Worm (Caenorhabditis elegans) whole organism, midembryonic: ENCODE data around the gene ipla-6.

Experiments
- T22C8.4 ChIP-seq: fragments of 200-800 bp; sonication (Bioruptor generic); IDR thresholded peaks from 2 replicates; pipeline ENCODE4 v1.3.6; 2022; ENCODE audit warnings: missing genetic modification characterization, missing compliant biosample characterization
- cog-1 ChIP-seq: sonication (generic microtip); optimal IDR thresholded peaks from 2 replicates; lab custom pipeline; 2016; ENCODE audit warnings: missing genetic modification characterization, missing compliant biosample characterization
- flt-1 ChIP-seq: fragments of 200-800 bp; sonication (Bioruptor generic); IDR thresholded peaks from 2 replicates; pipeline ENCODE4 v1.3.6; 2022; ENCODE audit warnings: missing genetic modification characterization, missing compliant biosample characterization
- klf-2 ChIP-seq: fragments of 200-800 bp; sonication (Bioruptor generic); conservative IDR thresholded peaks from 2 replicates; pipeline ENCODE4 v1.3.6; 2022; ENCODE audit warnings: missing genetic modification reagents, missing genetic modification characterization, missing compliant biosample characterization
- med-1 ChIP-seq: sonication (generic microtip); optimal IDR thresholded peaks from 2 replicates; lab custom pipeline; 2017; ENCODE audit warnings: missing genetic modification characterization, mild to moderate bottlenecking, missing compliant biosample characterization, antibody characterized with exemption, missing genetic modification reagents; ENCODE audit not compliant: insufficient read depth
- ref-1 ChIP-seq: fragments of 200-800 bp; sonication (Bioruptor generic); conservative IDR thresholded peaks from 2 replicates; pipeline ENCODE4 v1.3.6; 2022; ENCODE audit warnings: missing genetic modification reagents, missing genetic modification characterization, missing compliant biosample characterization
- tab-1 ChIP-seq: fragments of 200-800 bp; sonication (Bioruptor generic); IDR thresholded peaks from 2 replicates; pipeline ENCODE4 v1.3.6; 2022; ENCODE audit warnings: missing genetic modification characterization, missing compliant biosample characterization
- ztf-23 ChIP-seq: fragments of 200-800 bp; sonication (Bioruptor generic); IDR thresholded peaks from 2 replicates; pipeline ENCODE4 v1.3.6; 2022; ENCODE audit warnings: missing genetic modification reagents, missing genetic modification characterization, missing compliant biosample characterization
- ztf-29 ChIP-seq: fragments of 200-800 bp; sonication (Bioruptor generic); IDR thresholded peaks from 2 replicates; pipeline ENCODE4 v1.3.6; 2022; ENCODE audit warnings: missing genetic modification reagents, missing genetic modification characterization, missing compliant biosample characterization

The ipla-6 gene

DNA sequence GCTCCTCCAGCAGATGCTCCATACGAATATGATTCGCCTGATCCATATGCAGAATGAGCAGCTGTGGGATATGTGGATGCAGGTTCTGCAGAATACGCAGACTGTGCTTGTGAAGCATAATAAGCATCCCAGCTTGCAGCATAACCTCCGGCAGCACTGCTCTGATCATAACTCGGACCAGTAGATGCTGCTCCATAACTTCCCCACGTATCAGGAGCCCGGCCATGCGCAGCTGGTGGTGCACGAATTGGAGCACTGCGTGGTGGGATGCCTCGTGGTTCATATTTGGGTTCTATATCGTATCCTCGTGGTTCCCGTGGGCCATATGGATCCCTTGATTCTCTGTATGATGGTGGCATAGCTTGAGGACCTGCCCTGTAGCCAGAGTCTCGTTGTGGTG lies 36.3 kb downstream of the ipla-6 start:
- TF ChIP-seq T22C8.4 (GFP tag; lab: Robert Waterston, UW) (no peak), tab-1 (GFP tag; lab: Robert Waterston, UW) (no peak), klf-2 (no peak), flt-1 (no peak), ztf-23 (GFP tag; lab: Robert Waterston, UW) (no peak), ref-1 (GFP tag; lab: Robert Waterston, UW) (no peak), cog-1 (tag; lab: Kevin White, UChicago) (no peak), ztf-29 (GFP tag; lab: Robert Waterston, UW) (no peak), med-1 (GFP tag; lab: Kevin White, UChicago) (no peak)

DNA sequence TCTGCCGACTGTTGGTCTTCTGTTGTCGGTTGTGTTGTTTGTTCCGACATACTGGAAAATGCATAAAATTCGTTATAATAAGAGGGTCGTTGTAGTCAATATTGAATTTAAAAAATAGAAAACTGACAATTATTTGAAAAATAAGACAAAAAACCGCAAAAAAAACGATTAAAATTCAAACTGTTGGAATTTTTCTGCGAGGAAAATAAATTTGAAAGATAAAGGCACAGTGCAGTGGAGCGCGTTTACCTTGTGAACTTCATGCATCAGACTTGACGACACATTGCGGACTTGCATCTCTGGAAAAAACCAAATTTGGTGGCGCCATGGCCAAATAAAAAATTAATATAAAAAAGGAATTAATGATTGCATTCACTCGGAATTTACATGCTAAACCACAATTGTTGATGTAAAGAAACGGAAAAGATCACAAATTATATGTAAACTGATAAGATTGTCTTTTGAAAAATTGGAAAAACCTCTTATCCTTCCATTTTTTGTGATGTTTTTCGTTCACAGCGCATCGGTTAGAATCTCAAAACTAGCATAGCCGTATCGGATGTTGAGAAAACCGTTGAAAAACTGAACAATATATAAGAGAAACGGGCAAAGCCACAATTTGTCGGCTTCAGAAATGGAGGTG lies 39.1 kb downstream of the ipla-6 start, which contains the start of the genes hrpf-2 and bli-6:
TSS of gene hrpf-2 (minus strand) at position 51 of the 643 bp plus-strand sequence.
TSS of gene bli-6 (plus strand) at position 593 of the 643 bp plus-strand sequence.
- no peak for TF ChIP-seq klf-2
- TF ChIP-seq ref-1 (GFP tag; lab: Robert Waterston, UW), result no peak
- no peak for TF ChIP-seq tab-1 (GFP tag; lab: Robert Waterston, UW)
- TF ChIP-seq ztf-29 (GFP tag; lab: Robert Waterston, UW), result no peak

DNA sequence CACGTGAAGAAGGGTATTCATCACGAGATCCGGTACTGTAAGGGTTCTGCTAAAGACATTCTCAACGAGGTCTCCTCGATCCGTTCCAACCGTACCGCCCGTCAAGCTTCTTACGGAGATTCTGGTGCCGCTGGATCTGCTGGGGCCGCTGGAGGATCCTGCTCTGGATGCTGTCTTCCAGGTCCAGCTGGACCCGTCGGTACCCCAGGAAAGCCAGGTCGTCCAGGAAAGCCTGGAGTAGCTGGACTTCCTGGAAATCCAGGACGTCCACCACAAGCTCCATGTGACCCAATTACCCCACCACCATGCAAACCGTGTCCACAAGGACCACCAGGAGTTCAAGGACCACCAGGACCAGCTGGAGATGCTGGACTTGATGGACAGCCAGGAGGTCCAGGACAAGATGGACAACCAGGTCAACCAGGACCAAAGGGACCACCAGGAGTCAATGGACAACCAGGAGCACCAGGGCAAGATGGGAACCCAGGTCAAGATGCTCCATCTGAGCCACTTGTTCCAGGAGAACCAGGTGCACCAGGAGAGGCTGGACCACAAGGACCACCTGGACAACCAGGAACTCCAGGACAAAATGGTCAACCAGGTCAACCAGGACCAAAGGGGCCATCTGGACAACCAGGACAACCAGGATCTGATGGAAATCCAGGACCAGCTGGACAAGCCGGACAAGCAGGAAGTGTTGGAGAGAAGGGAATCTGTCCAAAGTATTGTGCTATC lies 40.0 kb downstream of the ipla-6 start:
- TF ChIP-seq med-1 (GFP tag; lab: Kevin White, UChicago), result no peak
- TF ChIP-seq T22C8.4 (GFP tag; lab: Robert Waterston, UW), result no peak
- TF ChIP-seq klf-2, result no peak
- no peak for TF ChIP-seq ztf-23 (GFP tag; lab: Robert Waterston, UW)
- no peak for TF ChIP-seq tab-1 (GFP tag; lab: Robert Waterston, UW)
- TF ChIP-seq flt-1, result no peak
- TF ChIP-seq cog-1 (tag; lab: Kevin White, UChicago), result no peak

- TF ChIP-seq tab-1 (GFP tag; lab: Robert Waterston, UW) (no peak), ztf-29 (GFP tag; lab: Robert Waterston, UW) (no peak), flt-1 (no peak), cog-1 (tag; lab: Kevin White, UChicago) (no peak), med-1 (GFP tag; lab: Kevin White, UChicago) (no peak), klf-2 (no peak), ref-1 (GFP tag; lab: Robert Waterston, UW) (no peak), T22C8.4 (GFP tag; lab: Robert Waterston, UW) (no peak), ztf-23 (GFP tag; lab: Robert Waterston, UW) (no peak)
Measured at ce11 chrIV:6378398-6378797, 40.9 kb downstream of the ipla-6 start.

ce11 chrIV:6383970-6384369 lies 46.5 kb downstream of the ipla-6 start, which contains the start of gene shl-1:
shl-1 (minus strand) TSS chrIV:6384070.
- TF ChIP-seq tab-1 (GFP tag; lab: Robert Waterston, UW) (no peak), ztf-29 (GFP tag; lab: Robert Waterston, UW) (no peak), flt-1 (no peak), cog-1 (tag; lab: Kevin White, UChicago) (no peak), klf-2 (no peak), med-1 (GFP tag; lab: Kevin White, UChicago) (no peak), ztf-23 (GFP tag; lab: Robert Waterston, UW) (no peak), T22C8.4 (GFP tag; lab: Robert Waterston, UW) (no peak), ref-1 (GFP tag; lab: Robert Waterston, UW) (no peak)

ce11 chrIV:6385010-6385409 lies 47.6 kb downstream of the ipla-6 start:
- TF ChIP-seq tab-1 (GFP tag; lab: Robert Waterston, UW) (no peak), ref-1 (GFP tag; lab: Robert Waterston, UW) (no peak), T22C8.4 (GFP tag; lab: Robert Waterston, UW) (no peak), med-1 (GFP tag; lab: Kevin White, UChicago) (no peak), klf-2 (no peak), ztf-23 (GFP tag; lab: Robert Waterston, UW) (no peak), ztf-29 (GFP tag; lab: Robert Waterston, UW) (no peak), flt-1 (no peak), cog-1 (tag; lab: Kevin White, UChicago) (no peak)

- TF ChIP-seq ztf-29 (GFP tag; lab: Robert Waterston, UW) (no peak), flt-1 (no peak)
Measured at ce11 chrIV:6388550-6388949, 51.1 kb downstream of the ipla-6 start.
